Fruit fly (Drosophila melanogaster) whole organism, embryonic: ENCODE data around the gene CG14395.

Source experiments
- ATbp ChIP-seq: fragments of 200-800 bp; sonication (Bioruptor generic); optimal IDR thresholded peaks from 2 replicates; lab custom pipeline; 2017; ENCODE audit warnings: missing biosample characterization, mild to moderate bottlenecking, missing genetic modification characterization, missing genetic modification reagents
- CG10654 ChIP-seq: fragments of 200-800 bp; sonication (Bioruptor generic); optimal IDR thresholded peaks from 2 replicates; lab custom pipeline; 2016; ENCODE audit warnings: missing biosample characterization, missing genetic modification characterization
- CG12104 ChIP-seq: fragments of 200-800 bp; sonication (Bioruptor generic); optimal IDR thresholded peaks from 3 replicates; lab custom pipeline; 2016; ENCODE audit warnings: missing biosample characterization, missing genetic modification characterization
- CG12744 ChIP-seq: fragments of 200-800 bp; sonication (Bioruptor generic); optimal IDR thresholded peaks from 2 replicates; lab custom pipeline; 2016; ENCODE audit warnings: missing biosample characterization, missing genetic modification characterization
- CG12769 ChIP-seq: fragments of 200-800 bp; sonication (Bioruptor generic); optimal IDR thresholded peaks from 2 replicates; lab custom pipeline; 2019; ENCODE audit warnings: missing biosample characterization, mild to moderate bottlenecking, missing genetic modification characterization, moderate library complexity
- CG15514 ChIP-seq: fragments of 200-800 bp; sonication (Bioruptor generic); optimal IDR thresholded peaks from 3 replicates; lab custom pipeline; 2017; ENCODE audit warnings: missing biosample characterization, missing genetic modification characterization, mild to moderate bottlenecking, moderate library complexity, missing genetic modification reagents
- CG18262 ChIP-seq: fragments of 200-800 bp; optimal IDR thresholded peaks from 3 replicates; lab custom pipeline; 2019; ENCODE audit warnings: missing biosample characterization, mild to moderate bottlenecking, missing genetic modification characterization, moderate library complexity
- CG2678 ChIP-seq: fragments of 200-800 bp; sonication (Bioruptor generic); optimal IDR thresholded peaks from 3 replicates; lab custom pipeline; 2019; ENCODE audit warnings: missing biosample characterization, mild to moderate bottlenecking, missing genetic modification characterization, moderate library complexity
- CG7271 ChIP-seq: fragments of 200-800 bp; sonication (Bioruptor generic); optimal IDR thresholded peaks from 2 replicates; lab custom pipeline; 2018; ENCODE audit warnings: missing biosample characterization, mild to moderate bottlenecking, missing genetic modification characterization, moderate library complexity
- CG8924 ChIP-seq: fragments of 200-800 bp; optimal IDR thresholded peaks from 3 replicates; lab custom pipeline; 2019; ENCODE audit warnings: missing biosample characterization, mild to moderate bottlenecking, missing genetic modification characterization, moderate library complexity
- CG9876 ChIP-seq: fragments of 200-800 bp; sonication (Bioruptor generic); optimal IDR thresholded peaks from 2 replicates; lab custom pipeline; 2016; ENCODE audit warnings: missing biosample characterization, missing genetic modification characterization
- CHES-1-like ChIP-seq: fragments of 200-800 bp; sonication (Bioruptor generic); optimal IDR thresholded peaks from 2 replicates; lab custom pipeline; 2016; ENCODE audit warnings: missing biosample characterization, missing genetic modification characterization
- Camta ChIP-seq: fragments of 200-800 bp; sonication (Bioruptor generic); optimal IDR thresholded peaks from 2 replicates; lab custom pipeline; 2016; ENCODE audit warnings: missing biosample characterization, missing genetic modification characterization
- D19B ChIP-seq: fragments of 200-800 bp; sonication (Bioruptor generic); optimal IDR thresholded peaks from 2 replicates; lab custom pipeline; 2017; ENCODE audit warnings: missing biosample characterization, mild to moderate bottlenecking, missing genetic modification characterization
- Ets65A ChIP-seq: fragments of 200-800 bp; sonication (Bioruptor generic); peaks from one replicate; lab custom pipeline; 2016; ENCODE audit warnings: missing biosample characterization, missing genetic modification characterization
- MESR4 ChIP-seq: fragments of 200-800 bp; sonication (Bioruptor generic); optimal IDR thresholded peaks from 2 replicates; lab custom pipeline; 2018; ENCODE audit warnings: missing biosample characterization, mild to moderate bottlenecking, missing genetic modification characterization, moderate library complexity
- Max ChIP-seq: fragments of 200-800 bp; sonication (Bioruptor generic); optimal IDR thresholded peaks from 2 replicates; lab custom pipeline; 2016; ENCODE audit warnings: missing biosample characterization, mild to moderate bottlenecking, missing genetic modification characterization
- Meics ChIP-seq: fragments of 200-800 bp; sonication (Bioruptor generic); optimal IDR thresholded peaks from 2 replicates; lab custom pipeline; 2017; ENCODE audit warnings: missing biosample characterization, mild to moderate bottlenecking, missing genetic modification characterization
- Mes4 ChIP-seq: fragments of 200-800 bp; sonication (Bioruptor generic); optimal IDR thresholded peaks from 2 replicates; lab custom pipeline; 2016; ENCODE audit warnings: missing biosample characterization, missing genetic modification characterization
- NC2β ChIP-seq: fragments of 200-800 bp; sonication (Bioruptor generic); optimal IDR thresholded peaks from 2 replicates; lab custom pipeline; 2016; ENCODE audit warnings: missing biosample characterization, missing genetic modification characterization
- Neu2 ChIP-seq: fragments of 200-800 bp; sonication (Bioruptor generic); optimal IDR thresholded peaks from 3 replicates; lab custom pipeline; 2016; ENCODE audit warnings: missing biosample characterization, missing genetic modification characterization, borderline replicate concordance
- Nf-YB ChIP-seq: fragments of 200-800 bp; sonication (Bioruptor generic); optimal IDR thresholded peaks from 3 replicates; lab custom pipeline; 2019; ENCODE audit warnings: missing biosample characterization, mild to moderate bottlenecking, missing genetic modification characterization, moderate library complexity
- Oli ChIP-seq: fragments of 200-800 bp; sonication (Bioruptor generic); optimal IDR thresholded peaks from 2 replicates; lab custom pipeline; 2018; ENCODE audit warnings: missing biosample characterization, mild to moderate bottlenecking, missing genetic modification characterization, moderate library complexity
- Pdp1 ChIP-seq, 2 experiments: fragments of 200-800 bp; sonication (Bioruptor generic); optimal IDR thresholded peaks; 3 replicates each; lab custom pipeline; 2016; ENCODE audit warnings: missing biosample characterization in 2 of 2, missing genetic modification characterization in 2 of 2, mild to moderate bottlenecking in 1 of 2, moderate library complexity in 1 of 2
- Ssrp ChIP-seq: fragments of 200-800 bp; sonication (Bioruptor generic); optimal IDR thresholded peaks from 2 replicates; lab custom pipeline; 2018; ENCODE audit warnings: missing biosample characterization, mild to moderate bottlenecking, missing genetic modification characterization, moderate library complexity
- ato ChIP-seq: fragments of 200-800 bp; sonication (Bioruptor generic); IDR thresholded peaks from 2 replicates; pipeline ENCODE4 v1.3.6; 2022; ENCODE audit warnings: missing biosample characterization, missing genetic modification characterization; ENCODE audit not compliant: partially characterized antibody
- bab2 ChIP-seq: fragments of 200-800 bp; sonication (Bioruptor generic); optimal IDR thresholded peaks from 2 replicates; lab custom pipeline; 2016; ENCODE audit warnings: missing biosample characterization, missing genetic modification characterization
- bsh ChIP-seq, 2 experiments: fragments of 200-800 bp; sonication (Bioruptor generic); optimal IDR thresholded peaks; 2 replicates each; lab custom pipeline; 2017 to 2018; ENCODE audit warnings: mild to moderate bottlenecking in 2 of 2, missing biosample characterization in 2 of 2, missing genetic modification characterization in 2 of 2, moderate library complexity in 1 of 2
- cwo ChIP-seq: fragments of 200-800 bp; sonication (Bioruptor generic); optimal IDR thresholded peaks from 3 replicates; lab custom pipeline; 2017; ENCODE audit warnings: missing biosample characterization, missing genetic modification characterization, mild to moderate bottlenecking, moderate library complexity, missing genetic modification reagents
- ewg ChIP-seq: fragments of 200-800 bp; sonication (Bioruptor generic); optimal IDR thresholded peaks from 3 replicates; lab custom pipeline; 2017; ENCODE audit warnings: mild to moderate bottlenecking, missing biosample characterization, missing genetic modification reagents, missing genetic modification characterization
- grn ChIP-seq: fragments of 200-800 bp; sonication (Bioruptor generic); optimal IDR thresholded peaks from 3 replicates; lab custom pipeline; 2017; ENCODE audit warnings: missing biosample characterization, missing genetic modification characterization
- ham ChIP-seq: fragments of 200-800 bp; sonication (Bioruptor generic); IDR thresholded peaks from 2 replicates; pipeline ENCODE4 v1.3.6; 2022; ENCODE audit warnings: missing biosample characterization, missing genetic modification characterization
- her ChIP-seq: fragments of 200-800 bp; sonication (Bioruptor generic); optimal IDR thresholded peaks from 2 replicates; lab custom pipeline; 2016; ENCODE audit warnings: missing biosample characterization, missing genetic modification characterization
- hkb ChIP-seq, 2 experiments: fragments of 200-800 bp in 1 of 2; fragments of >200 bp in 1 of 2; sonication (Bioruptor generic) in 1 of 2; IDR thresholded peaks in 1 of 2; optimal IDR thresholded peaks in 1 of 2; 2 replicates each; pipeline versions ENCODE4 v1.3.6 to Lab custom; 2017 to 2022; ENCODE audit warnings: missing biosample characterization in 1 of 2, missing genetic modification characterization in 1 of 2
- ind ChIP-seq: fragments of 200-800 bp; sonication (Bioruptor generic); optimal IDR thresholded peaks from 3 replicates; lab custom pipeline; 2016; ENCODE audit warnings: missing biosample characterization, missing genetic modification characterization
- inv ChIP-seq: fragments of 200-800 bp; sonication (Bioruptor generic); IDR thresholded peaks from 2 replicates; pipeline ENCODE4 v1.3.6; 2022; ENCODE audit warnings: missing biosample characterization, missing genetic modification characterization; ENCODE audit not compliant: partially characterized antibody
- kay ChIP-seq: fragments of 200-800 bp; sonication (Bioruptor generic); optimal IDR thresholded peaks from 2 replicates; lab custom pipeline; 2016; ENCODE audit warnings: missing biosample characterization, missing genetic modification characterization
- lbe ChIP-seq: fragments of 200-800 bp; sonication (Bioruptor generic); optimal IDR thresholded peaks from 2 replicates; lab custom pipeline; 2016; ENCODE audit warnings: missing biosample characterization, mild to moderate bottlenecking, missing genetic modification characterization
- maf-S ChIP-seq: fragments of 200-800 bp; sonication (Bioruptor generic); optimal IDR thresholded peaks from 2 replicates; lab custom pipeline; 2016; ENCODE audit warnings: missing biosample characterization, missing genetic modification characterization
- oc ChIP-seq: fragments of 200-800 bp; sonication (Bioruptor generic); optimal IDR thresholded peaks from 2 replicates; lab custom pipeline; 2018; ENCODE audit warnings: missing biosample characterization, mild to moderate bottlenecking, missing genetic modification characterization, moderate library complexity
- repo ChIP-seq: fragments of 200-800 bp; sonication (Bioruptor generic); optimal IDR thresholded peaks from 2 replicates; lab custom pipeline; 2016; ENCODE audit warnings: missing biosample characterization, missing genetic modification characterization
- scrt ChIP-seq: fragments of 200-800 bp; sonication (Bioruptor generic); optimal IDR thresholded peaks from 2 replicates; lab custom pipeline; 2018; ENCODE audit warnings: missing biosample characterization, mild to moderate bottlenecking, missing genetic modification characterization, moderate library complexity
- so ChIP-seq: fragments of 200-800 bp; sonication (Bioruptor generic); IDR thresholded peaks from 3 replicates; pipeline ENCODE4 v1.3.6; 2022; ENCODE audit warnings: missing biosample characterization, missing genetic modification characterization
- sug ChIP-seq: fragments of 200-800 bp; optimal IDR thresholded peaks from 2 replicates; lab custom pipeline; 2019; ENCODE audit warnings: missing biosample characterization, mild to moderate bottlenecking, missing genetic modification characterization, moderate library complexity
- toy ChIP-seq: fragments of 200-800 bp; sonication (Bioruptor generic); IDR thresholded peaks from 2 replicates; pipeline ENCODE4 v1.3.6; 2022; ENCODE audit warnings: missing biosample characterization, missing genetic modification characterization
- vfl ChIP-seq: fragments of 200-800 bp; sonication (Bioruptor generic); optimal IDR thresholded peaks from 2 replicates; lab custom pipeline; 2016; ENCODE audit warnings: missing biosample characterization, missing genetic modification characterization
- vnd ChIP-seq: fragments of 200-800 bp; sonication (Bioruptor generic); IDR thresholded peaks from 3 replicates; pipeline ENCODE4 v1.3.6; 2022; ENCODE audit warnings: missing biosample characterization, missing genetic modification characterization; ENCODE audit not compliant: partially characterized antibody
- wdn ChIP-seq: fragments of 200-800 bp; sonication (Bioruptor generic); IDR thresholded peaks from 2 replicates; pipeline ENCODE4 v1.3.6; 2022; ENCODE audit warnings: missing biosample characterization, missing genetic modification characterization
- wek ChIP-seq: fragments of 200-800 bp; sonication (Bioruptor generic); optimal IDR thresholded peaks from 3 replicates; lab custom pipeline; 2018; ENCODE audit warnings: missing biosample characterization, mild to moderate bottlenecking, missing genetic modification characterization, moderate library complexity

CG14395 gene

dm6 chr3R:12699620-12700378, 37.2 kb downstream of the CG14395 start (continued):
- TF ChIP-seq NC2β (GFP tag; lab: Kevin White, UChicago): no peak
- no peak for TF ChIP-seq maf-S (GFP tag; lab: Kevin White, UChicago)
- TF ChIP-seq scrt: no peak
- TF ChIP-seq kay (GFP tag; lab: Kevin White, UChicago): peak; percentile 41
- no peak for TF ChIP-seq Meics
- TF ChIP-seq vnd (GFP tag; lab: Robert Waterston, UW): no peak
- TF ChIP-seq inv: no peak
- TF ChIP-seq CG8924: no peak
- TF ChIP-seq repo (GFP tag; lab: Kevin White, UChicago): no peak
- TF ChIP-seq wdn: no peak
- TF ChIP-seq CG7271 (tag; lab: Kevin White, UChicago): no peak
- no peak for TF ChIP-seq CG2678 (tag; lab: Kevin White, UChicago)
- no peak for TF ChIP-seq CHES-1-like (GFP tag; lab: Kevin White, UChicago)
- TF ChIP-seq Ets65A (GFP tag; lab: Kevin White, UChicago): no peak
- TF ChIP-seq so (GFP tag; lab: Robert Waterston, UW): no peak
- TF ChIP-seq MESR4 (GFP tag; lab: Kevin White, UChicago): no peak
- no peak for TF ChIP-seq hkb (optimal IDR thresholded peaks at IDR 0.05; lab: Kevin White, UChicago)
- no peak for TF ChIP-seq hkb (GFP tag; IDR thresholded peaks at IDR 0.05; lab: Robert Waterston, UW)
- TF ChIP-seq D19B (GFP tag; lab: Kevin White, UChicago): no peak
- no peak for TF ChIP-seq ind (GFP tag; lab: Kevin White, UChicago)
- TF ChIP-seq cwo (GFP tag; lab: Kevin White, UChicago): peak; percentile 5
- no peak for TF ChIP-seq Camta (GFP tag; lab: Kevin White, UChicago)
- no peak for TF ChIP-seq bab2 (GFP tag; lab: Kevin White, UChicago)
- TF ChIP-seq wek (GFP tag; lab: Kevin White, UChicago): no peak
- peak in 1 of 2 experiments; percentile 95 for TF ChIP-seq Pdp1 (GFP tag; optimal IDR thresholded peaks at IDR 0.05; lab: Kevin White, UChicago)
- TF ChIP-seq CG12104 (GFP tag; lab: Kevin White, UChicago): no peak
- no peak for TF ChIP-seq her (GFP tag; lab: Kevin White, UChicago)
- peak; percentile 48 for TF ChIP-seq grn (GFP tag; lab: Kevin White, UChicago)
- TF ChIP-seq toy (GFP tag; lab: Robert Waterston, UW): no peak
- TF ChIP-seq Ssrp: no peak
- no peak for TF ChIP-seq vfl (GFP tag; lab: Kevin White, UChicago)
- TF ChIP-seq Mes4 (GFP tag; lab: Kevin White, UChicago): no peak
- no peak for TF ChIP-seq ATbp
- no peak for TF ChIP-seq ewg (GFP tag; lab: Kevin White, UChicago)
- TF ChIP-seq oc (tag; lab: Kevin White, UChicago): no peak
- no peak for TF ChIP-seq lbe (GFP tag; lab: Kevin White, UChicago)
- TF ChIP-seq CG12769: no peak
- TF ChIP-seq sug (tag; lab: Kevin White, UChicago): peak; percentile 66
- TF ChIP-seq CG12744: no peak
- no peak for TF ChIP-seq Nf-YB (GFP tag; lab: Kevin White, UChicago)
- TF ChIP-seq Max (GFP tag; lab: Kevin White, UChicago): no peak
- TF ChIP-seq CG18262 (tag; lab: Kevin White, UChicago): no peak
- no peak for TF ChIP-seq ato (GFP tag; lab: Robert Waterston, UW)
- no peak for TF ChIP-seq CG10654 (GFP tag; lab: Kevin White, UChicago)
- TF ChIP-seq Neu2 (GFP tag; lab: Kevin White, UChicago): no peak
- TF ChIP-seq Oli (tag; lab: Kevin White, UChicago): no peak
- no peak for TF ChIP-seq CG9876 (GFP tag; lab: Kevin White, UChicago)
- no peak for TF ChIP-seq CG15514 (GFP tag; lab: Kevin White, UChicago)
- no peak for TF ChIP-seq bsh (GFP tag; optimal IDR thresholded peaks at IDR 0.05; lab: Kevin White, UChicago)
- TF ChIP-seq ham (GFP tag; lab: Robert Waterston, UW): no peak
